Fruit fly (Drosophila melanogaster) whole organism, pupa: ENCODE measurements around the gene Prm.

Source experiments
- CG10348 ChIP-seq: fragments of 200-800 bp; sonication (Bioruptor generic); IDR thresholded peaks from 2 replicates; pipeline ENCODE4 v1.3.6; 2022; ENCODE audit warnings: missing biosample characterization, missing genetic modification characterization
- CG12605 ChIP-seq: fragments of 200-800 bp; sonication (Bioruptor generic); IDR thresholded peaks from 2 replicates; pipeline ENCODE4 v1.3.6; 2022; ENCODE audit warnings: missing biosample characterization, missing genetic modification characterization
- CG13204 ChIP-seq: fragments of 200-800 bp; sonication (Bioruptor generic); optimal IDR thresholded peaks from 2 replicates; lab custom pipeline; 2018; ENCODE audit warnings: missing biosample characterization, mild to moderate bottlenecking, missing genetic modification characterization, moderate library complexity
- CG14655 ChIP-seq: fragments of 200-800 bp; sonication (Bioruptor generic); optimal IDR thresholded peaks from 3 replicates; lab custom pipeline; 2017; ENCODE audit warnings: mild to moderate bottlenecking, missing biosample characterization, missing genetic modification reagents, missing genetic modification characterization
- CG15710 ChIP-seq: fragments of 200-800 bp; sonication (Bioruptor generic); optimal IDR thresholded peaks from 2 replicates; lab custom pipeline; 2018; ENCODE audit warnings: missing biosample characterization, mild to moderate bottlenecking, missing genetic modification characterization, moderate library complexity
- CG17806 ChIP-seq: fragments of 200-800 bp; sonication (Bioruptor generic); optimal IDR thresholded peaks from 2 replicates; lab custom pipeline; 2018; ENCODE audit warnings: missing biosample characterization, mild to moderate bottlenecking, missing genetic modification characterization, moderate library complexity
- CG32121 ChIP-seq: fragments of 200-800 bp; sonication (Bioruptor generic); IDR thresholded peaks from 2 replicates; pipeline ENCODE4 v1.3.6; 2022; ENCODE audit warnings: missing biosample characterization, missing genetic modification characterization
- CG34367 ChIP-seq: fragments of 200-800 bp; sonication (Bioruptor generic); optimal IDR thresholded peaks from 2 replicates; lab custom pipeline; 2018; ENCODE audit warnings: missing biosample characterization, mild to moderate bottlenecking, missing genetic modification characterization
- CG4496 ChIP-seq: fragments of 200-800 bp; sonication (Bioruptor generic); IDR thresholded peaks from 3 replicates; pipeline ENCODE4 v1.3.6; 2022; ENCODE audit warnings: missing biosample characterization, missing genetic modification characterization
- CG8159 ChIP-seq: fragments of 200-800 bp; sonication (Bioruptor generic); optimal IDR thresholded peaks from 3 replicates; lab custom pipeline; 2018; ENCODE audit warnings: missing biosample characterization, mild to moderate bottlenecking, missing genetic modification characterization, moderate library complexity
- CG8301 ChIP-seq: fragments of 200-800 bp; sonication (Bioruptor generic); optimal IDR thresholded peaks from 2 replicates; lab custom pipeline; 2018; ENCODE audit warnings: missing biosample characterization, mild to moderate bottlenecking, missing genetic modification characterization
- CG9948 ChIP-seq: fragments of 200-800 bp; sonication (Bioruptor generic); optimal IDR thresholded peaks from 2 replicates; lab custom pipeline; 2018; ENCODE audit warnings: missing biosample characterization, mild to moderate bottlenecking, missing genetic modification characterization, moderate library complexity
- D1 ChIP-seq: fragments of 200-800 bp; sonication (Bioruptor generic); optimal IDR thresholded peaks from 2 replicates; lab custom pipeline; 2018; ENCODE audit warnings: missing biosample characterization, mild to moderate bottlenecking, missing genetic modification characterization, moderate library complexity
- EcR ChIP-seq: fragments of 200-800 bp; sonication (Bioruptor generic); optimal IDR thresholded peaks from 3 replicates; lab custom pipeline; 2019; ENCODE audit warnings: missing biosample characterization, missing genetic modification characterization, mild to moderate bottlenecking, moderate library complexity, missing genetic modification reagents
- Ets98B ChIP-seq: fragments of 200-800 bp; sonication (Bioruptor generic); IDR thresholded peaks from 2 replicates; pipeline ENCODE4 v1.3.6; 2022; ENCODE audit warnings: missing biosample characterization, missing genetic modification characterization
- Pif1A ChIP-seq: fragments of 200-800 bp; sonication (Bioruptor generic); optimal IDR thresholded peaks from 3 replicates; lab custom pipeline; 2016; ENCODE audit warnings: missing biosample characterization, missing genetic modification characterization
- Pif1B ChIP-seq: fragments of 200-800 bp; sonication (Bioruptor generic); optimal IDR thresholded peaks from 3 replicates; lab custom pipeline; 2016; ENCODE audit warnings: missing biosample characterization, missing genetic modification characterization
- Snoo ChIP-seq: fragments of 200-800 bp; sonication (Bioruptor generic); optimal IDR thresholded peaks from 3 replicates; lab custom pipeline; 2017; ENCODE audit warnings: missing biosample characterization, mild to moderate bottlenecking, missing genetic modification characterization, inconsistent platforms
- fd96Ca ChIP-seq: fragments of 200-800 bp; sonication (Bioruptor generic); IDR thresholded peaks from 3 replicates; pipeline ENCODE4 v1.3.6; 2022; ENCODE audit warnings: missing biosample characterization, missing genetic modification characterization
- gl ChIP-seq: fragments of 200-800 bp; sonication (Bioruptor generic); optimal IDR thresholded peaks from 2 replicates; lab custom pipeline; 2018; ENCODE audit warnings: missing biosample characterization, mild to moderate bottlenecking, missing genetic modification characterization
- rn ChIP-seq: fragments of 200-800 bp; sonication (Bioruptor generic); IDR thresholded peaks from 2 replicates; pipeline ENCODE4 v1.3.6; 2022; ENCODE audit warnings: missing biosample characterization, missing genetic modification characterization

The Prm gene

DNA sequence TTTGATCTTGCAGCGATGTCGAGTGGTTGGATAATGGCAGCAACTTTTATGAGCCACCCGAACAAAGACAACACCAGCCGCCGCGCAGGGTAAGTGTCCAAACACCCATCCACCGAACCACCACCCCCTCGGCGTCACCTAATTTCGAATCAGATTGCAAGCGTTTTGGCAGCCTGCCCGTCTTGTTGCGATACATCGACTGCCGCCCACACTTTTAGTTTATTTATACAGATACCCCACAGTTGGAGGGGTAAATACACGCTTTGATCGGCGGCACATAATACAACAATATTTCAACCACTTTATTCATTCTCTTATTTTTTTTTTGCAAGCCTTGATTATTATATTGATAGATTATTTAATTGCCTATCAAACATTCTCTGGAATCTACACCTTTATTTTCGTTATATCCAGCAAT is 17.9 kb upstream of the Prm start:
- peak; percentile 64 for TF ChIP-seq Ets98B (GFP tag; lab: Robert Waterston, UW)
- peak; percentile 12; the same call in 1 of the 3 replicates for TF ChIP-seq fd96Ca (GFP tag; lab: Robert Waterston, UW)
- peak; percentile 8 for TF ChIP-seq CG15710 (tag; lab: Kevin White, UChicago)
- no peak for TF ChIP-seq CG17806 (tag; lab: Kevin White, UChicago)
- TF ChIP-seq CG10348 (GFP tag; lab: Robert Waterston, UW): no peak
- TF ChIP-seq CG14655 (GFP tag; lab: Kevin White, UChicago): no peak
- no peak for TF ChIP-seq CG8159 (tag; lab: Kevin White, UChicago)
- no peak; the same call in 1 of the 3 replicates for TF ChIP-seq CG4496 (GFP tag; lab: Robert Waterston, UW)
- TF ChIP-seq CG12605 (GFP tag; lab: Robert Waterston, UW): peak; percentile 21; the same call in 1 of the 2 replicates
- no peak for TF ChIP-seq Snoo (tag; lab: Kevin White, UChicago)
- TF ChIP-seq EcR (GFP tag; lab: Kevin White, UChicago): no peak
- no peak for TF ChIP-seq Pif1B (GFP tag; lab: Kevin White, UChicago)
- TF ChIP-seq CG8301 (tag; lab: Kevin White, UChicago): no peak
- TF ChIP-seq rn (GFP tag; lab: Robert Waterston, UW): no peak
- TF ChIP-seq CG9948 (tag; lab: Kevin White, UChicago): no peak
- no peak for TF ChIP-seq gl (tag; lab: Kevin White, UChicago)
- no peak for TF ChIP-seq CG34367 (tag; lab: Kevin White, UChicago)
- peak; percentile 78 for TF ChIP-seq CG32121 (GFP tag; lab: Robert Waterston, UW)
- peak; percentile 10 for TF ChIP-seq Pif1A (GFP tag; lab: Kevin White, UChicago)
- TF ChIP-seq CG13204 (GFP tag; lab: Kevin White, UChicago): no peak
- TF ChIP-seq D1 (tag; lab: Kevin White, UChicago): no peak

DNA sequence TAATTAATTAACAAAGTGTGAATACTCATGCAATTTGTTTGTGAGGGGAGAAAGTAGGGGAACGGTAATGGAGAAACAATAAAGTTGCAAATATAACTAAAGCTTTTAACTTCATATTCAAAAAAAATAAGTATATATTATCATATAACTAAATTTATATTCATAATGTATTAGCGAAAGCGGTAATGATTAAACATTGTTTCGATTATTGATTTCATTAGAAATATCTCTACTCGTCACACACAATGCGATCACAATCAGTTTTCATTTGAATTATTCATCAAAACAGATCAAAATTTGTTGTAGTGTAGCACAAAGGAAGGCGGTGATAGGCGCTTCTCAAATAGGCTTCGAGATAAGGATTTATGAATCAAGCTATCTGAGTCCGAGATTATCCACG is 10.6 kb upstream of the Prm start, which contains the start of gene CG6576:
Gene CG6576, plus strand, starts transcription at position 301 of the 400 bp plus-strand sequence.
- no peak for TF ChIP-seq EcR (GFP tag; lab: Kevin White, UChicago)
- no peak for TF ChIP-seq CG8301 (tag; lab: Kevin White, UChicago)
- TF ChIP-seq CG12605 (GFP tag; lab: Robert Waterston, UW): no peak
- TF ChIP-seq CG17806 (tag; lab: Kevin White, UChicago): no peak
- TF ChIP-seq rn (GFP tag; lab: Robert Waterston, UW): no peak
- TF ChIP-seq Snoo (tag; lab: Kevin White, UChicago): no peak
- TF ChIP-seq CG14655 (GFP tag; lab: Kevin White, UChicago): no peak
- no peak for TF ChIP-seq fd96Ca (GFP tag; lab: Robert Waterston, UW)
- no peak for TF ChIP-seq Ets98B (GFP tag; lab: Robert Waterston, UW)

DNA sequence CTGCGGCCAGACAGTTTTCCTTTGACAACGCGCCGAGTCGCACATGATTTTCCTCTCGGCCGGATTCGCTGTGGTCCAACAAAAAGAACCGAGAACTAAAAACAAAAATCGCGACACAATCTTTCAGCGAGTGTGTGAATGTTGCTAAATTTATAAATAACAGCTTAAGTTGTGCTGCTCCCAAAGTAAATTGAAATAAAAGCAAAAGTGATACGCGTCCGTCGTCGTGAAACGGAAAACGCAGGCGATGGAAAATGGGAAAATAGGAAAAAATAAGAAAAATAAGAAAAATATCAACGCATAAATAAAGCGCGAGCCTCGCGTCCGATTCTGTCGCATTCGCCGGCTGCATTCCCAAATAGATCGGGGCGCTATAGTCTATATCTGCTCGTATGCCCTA is 8.5 kb upstream of the Prm start, which contains the start of gene Fhos:
Gene Fhos, plus strand, starts transcription at position 28 of the 400 bp plus-strand sequence.
- TF ChIP-seq CG15710 (tag; lab: Kevin White, UChicago) (no peak), gl (tag; lab: Kevin White, UChicago) (no peak), Pif1B (GFP tag; lab: Kevin White, UChicago) (no peak), Ets98B (GFP tag; lab: Robert Waterston, UW) (peak; percentile 24; the same call in 1 of the 2 replicates), CG32121 (GFP tag; lab: Robert Waterston, UW) (peak; percentile 30; the same call in 1 of the 2 replicates), rn (GFP tag; lab: Robert Waterston, UW) (no peak), CG14655 (GFP tag; lab: Kevin White, UChicago) (peak; percentile 3), CG4496 (GFP tag; lab: Robert Waterston, UW) (no peak), CG12605 (GFP tag; lab: Robert Waterston, UW) (peak; percentile 50; the same call in 1 of the 2 replicates), CG8159 (tag; lab: Kevin White, UChicago) (no peak), CG8301 (tag; lab: Kevin White, UChicago) (peak; percentile 21), D1 (tag; lab: Kevin White, UChicago) (no peak)

DNA sequence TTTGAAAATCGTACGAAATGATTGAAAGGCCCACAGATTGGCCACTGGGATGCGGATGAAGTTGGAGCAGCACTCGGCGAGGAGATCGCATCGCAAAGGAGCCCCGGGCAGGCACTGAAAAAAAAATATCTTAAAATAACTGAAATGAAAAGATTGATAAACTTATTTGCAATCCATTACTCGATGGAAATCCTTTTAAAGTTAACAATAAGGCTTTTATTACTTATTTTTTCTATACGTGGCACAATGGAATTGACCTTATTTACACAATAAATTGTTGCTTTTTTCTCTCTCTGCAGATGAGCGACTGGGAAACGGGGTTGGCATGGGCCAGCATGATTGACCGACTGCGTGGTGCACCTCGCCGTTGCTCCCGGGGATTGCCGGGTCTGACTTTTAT is 6.2 kb upstream of the Prm start:
- TF ChIP-seq gl (tag; lab: Kevin White, UChicago) (no peak), CG32121 (GFP tag; lab: Robert Waterston, UW) (peak; percentile 76), CG10348 (GFP tag; lab: Robert Waterston, UW) (no peak), fd96Ca (GFP tag; lab: Robert Waterston, UW) (peak; percentile 24; the same call in 1 of the 3 replicates), CG14655 (GFP tag; lab: Kevin White, UChicago) (peak; percentile 32), CG9948 (tag; lab: Kevin White, UChicago) (no peak), CG13204 (GFP tag; lab: Kevin White, UChicago) (no peak), EcR (GFP tag; lab: Kevin White, UChicago) (no peak), CG4496 (GFP tag; lab: Robert Waterston, UW) (peak; percentile 58; the same call in 2 of the 3 replicates), CG17806 (tag; lab: Kevin White, UChicago) (no peak), CG12605 (GFP tag; lab: Robert Waterston, UW) (peak; percentile 33; the same call in 1 of the 2 replicates), Pif1B (GFP tag; lab: Kevin White, UChicago) (no peak), rn (GFP tag; lab: Robert Waterston, UW) (peak; percentile 24; the same call in 1 of the 2 replicates), CG34367 (tag; lab: Kevin White, UChicago) (no peak), Pif1A (GFP tag; lab: Kevin White, UChicago) (no peak), CG15710 (tag; lab: Kevin White, UChicago) (no peak), CG8301 (tag; lab: Kevin White, UChicago) (peak; percentile 54), Snoo (tag; lab: Kevin White, UChicago) (no peak), Ets98B (GFP tag; lab: Robert Waterston, UW) (peak; percentile 70), D1 (tag; lab: Kevin White, UChicago) (no peak), CG8159 (tag; lab: Kevin White, UChicago) (no peak)
